Fruit fly (Drosophila melanogaster) S2 (cell line): ENCODE results near the gene RfC3.

ENCODE experiments used
- CG8478 ChIP-seq: fragments of >200 bp; optimal IDR thresholded peaks from 2 replicates; lab custom pipeline; 2018
- CTCF ChIP-seq, 2 experiments: fragments of >200 bp; optimal IDR thresholded peaks; 2 replicates each; lab custom pipeline; 2018

DNA sequence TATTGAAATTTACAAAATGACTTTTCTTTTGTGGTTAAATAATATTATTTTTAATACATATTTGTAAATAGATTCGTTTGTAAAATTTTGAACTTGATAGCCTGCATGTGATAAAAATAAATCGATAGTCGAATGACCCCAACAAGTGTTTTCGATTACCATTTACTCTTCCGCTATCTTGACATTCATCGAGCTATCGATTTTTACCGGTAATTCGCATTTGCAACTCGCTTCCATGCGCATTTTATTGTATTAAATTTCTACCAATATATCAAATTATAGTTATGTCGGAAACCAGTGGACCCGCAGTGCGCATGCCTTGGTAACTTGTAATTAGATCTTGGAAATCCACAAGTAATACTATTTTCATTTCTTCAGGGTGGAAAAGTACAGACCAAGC lies at the start of gene RfC3:
- no peak for TF ChIP-seq CG8478 (lab: Kevin White, UChicago)
- TF ChIP-seq CTCF (optimal IDR thresholded peaks at IDR 0.05; lab: Kevin White, UChicago), result no peak
